Fruit fly (Drosophila melanogaster): ENCODE data around the gene gish.
A peak's percentile ranks its signal among the peaks of the same experiment; 100 is the strongest.

gish gene

DNA sequence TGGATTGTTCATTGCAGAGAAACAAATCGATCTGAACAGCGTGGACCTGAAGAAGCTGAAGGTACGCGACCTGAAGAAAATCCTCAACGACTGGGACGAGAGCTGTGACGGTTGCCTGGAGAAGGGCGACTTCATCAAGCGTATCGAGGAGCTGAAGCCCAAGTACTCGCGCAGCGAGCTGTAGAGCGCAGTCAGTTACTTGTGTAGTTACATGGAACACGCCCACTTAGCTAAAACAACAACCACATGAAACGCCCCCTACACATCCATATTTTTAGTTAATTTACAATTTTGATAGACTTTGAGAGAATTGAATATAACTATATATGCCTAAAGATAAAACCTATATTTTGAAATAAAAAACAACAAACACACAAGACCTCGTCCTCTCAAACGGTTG lies 78.1 kb downstream of the gish start:
- TF ChIP-seq CG11294 (GFP tag; IDR thresholded peaks at IDR 0.05) (no peak), Hr4 (GFP tag; optimal IDR thresholded peaks at IDR 0.05) (no peak), Lpt (GFP tag; optimal IDR thresholded peaks at IDR 0.05) (no peak), CG9139 (GFP tag; optimal IDR thresholded peaks at IDR 0.05) (no peak), dac (GFP tag; optimal IDR thresholded peaks at IDR 0.05) (no peak), cyc (GFP tag; optimal IDR thresholded peaks at IDR 0.05) (no peak), Hr39 (GFP tag; optimal IDR thresholded peaks at IDR 0.05) (no peak), fd85E (GFP tag; optimal IDR thresholded peaks at IDR 0.05) (no peak), CG16779 (tag; optimal IDR thresholded peaks at IDR 0.05) (no peak)

DNA sequence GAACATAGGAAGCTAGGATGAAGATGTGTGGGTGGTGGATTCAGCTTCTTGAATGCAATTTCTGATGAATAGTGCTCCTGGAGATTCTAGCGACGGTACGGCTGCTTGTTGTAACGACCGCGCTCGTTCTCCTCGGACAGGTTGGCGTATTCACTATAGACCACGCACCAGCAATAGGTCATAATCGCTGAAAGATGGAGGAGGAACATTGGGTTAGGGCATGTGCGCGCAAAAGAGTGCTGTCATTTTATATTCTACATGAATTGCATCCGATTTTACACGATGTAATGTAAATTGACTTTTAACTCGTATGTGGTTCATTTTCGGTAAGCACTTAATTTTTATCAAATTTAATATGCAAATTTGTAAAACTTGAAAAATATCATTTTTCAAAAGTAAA lies 78.8 kb downstream of the gish start:
- TF ChIP-seq CG7368 (GFP tag; optimal IDR thresholded peaks at IDR 0.05) (no peak), Eip75B (GFP tag; optimal IDR thresholded peaks at IDR 0.05) (peak; percentile 24), svp (GFP tag) (peak; percentile 61)

DNA sequence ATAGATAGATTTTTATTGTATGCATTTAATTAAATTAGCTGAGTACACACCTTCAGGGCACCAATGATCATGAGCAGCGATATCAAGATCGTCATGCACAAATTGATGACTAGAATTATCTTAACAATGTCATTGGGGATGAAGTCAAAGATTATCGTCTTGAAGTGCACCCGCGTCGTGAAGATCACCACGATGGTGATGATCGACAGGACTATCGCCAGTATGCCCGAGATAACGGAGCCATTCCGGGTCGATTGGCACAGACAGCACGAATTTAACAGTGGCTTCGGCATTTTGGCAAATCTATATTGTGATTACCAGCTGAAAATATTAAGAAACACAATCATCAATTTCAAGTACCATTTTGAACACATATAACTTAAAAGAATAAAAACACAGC lies 79.8 kb downstream of the gish start:
- peak; percentile 100 for TF ChIP-seq svp (GFP tag)
- no peak for TF ChIP-seq Sox102F (GFP tag; optimal IDR thresholded peaks at IDR 0.05)
- no peak for TF ChIP-seq fd59A (GFP tag; optimal IDR thresholded peaks at IDR 0.05)

DNA sequence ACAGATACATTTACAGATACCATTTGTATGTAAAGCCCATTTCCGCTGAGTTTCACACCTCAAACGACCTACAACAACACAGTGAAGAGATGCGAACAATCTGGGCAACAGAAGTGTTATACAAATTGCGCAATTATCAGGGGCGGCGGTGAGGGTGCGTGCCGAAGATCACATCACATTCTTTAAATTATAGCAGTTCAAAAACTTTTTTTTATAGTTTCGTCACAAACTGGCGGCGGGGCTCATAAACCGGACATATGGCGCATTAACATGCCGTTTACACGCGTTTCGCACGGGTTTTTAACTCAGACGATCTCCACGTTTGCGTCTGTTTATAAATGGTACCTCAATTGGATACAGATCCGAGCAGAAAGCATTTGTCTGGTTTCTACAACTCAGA lies 80.9 kb downstream of the gish start:
- no peak for TF ChIP-seq CG9139 (GFP tag; optimal IDR thresholded peaks at IDR 0.05)
- TF ChIP-seq Hr4 (GFP tag; optimal IDR thresholded peaks at IDR 0.05) = no peak
- TF ChIP-seq Eip75B (GFP tag; optimal IDR thresholded peaks at IDR 0.05) = no peak
- TF ChIP-seq CG1621 (tag; optimal IDR thresholded peaks at IDR 0.05) = peak; percentile 0

DNA sequence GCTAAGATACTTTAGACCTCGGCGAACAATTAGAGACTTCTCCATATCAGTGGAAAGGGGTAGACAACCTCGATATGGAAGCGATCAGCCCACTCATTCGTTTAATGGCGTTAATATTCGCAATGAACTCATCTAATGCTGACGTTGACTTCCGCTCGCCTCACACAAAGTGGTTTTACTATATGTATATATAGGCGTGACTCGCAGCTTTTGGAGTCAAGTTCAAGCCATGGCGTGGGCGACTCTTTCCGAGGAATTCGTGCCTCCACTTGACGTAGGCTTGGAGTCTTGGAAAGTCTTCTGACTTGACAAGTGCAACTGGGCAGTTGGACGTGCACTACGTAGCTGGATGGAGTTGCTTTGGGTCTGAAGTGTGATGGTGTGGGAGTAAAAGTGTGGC lies 81.4 kb downstream of the gish start:
- TF ChIP-seq Smox (GFP tag; optimal IDR thresholded peaks at IDR 0.05) (no peak), svp (GFP tag) (peak; percentile 59)
